Worm (Caenorhabditis elegans) whole organism, L2 larva: Measurements from ENCODE around the gene copg-1.

Experiments used
- C34F6.9 ChIP-seq: fragments of 150-350 bp; optimal IDR thresholded peaks from 2 replicates; lab custom pipeline; 2014; ENCODE audit warnings: missing biosample characterization, missing genetic modification characterization
- F13H6.1 ChIP-seq: sonication (generic microtip); optimal IDR thresholded peaks from 2 replicates; lab custom pipeline; 2016; ENCODE audit warnings: missing genetic modification characterization, missing compliant biosample characterization
- R02D3.7 ChIP-seq: fragments of 150-350 bp; optimal IDR thresholded peaks from 2 replicates; lab custom pipeline; 2014; ENCODE audit warnings: missing biosample characterization, missing genetic modification characterization
- Y55F3AM.14 ChIP-seq: fragments of 200-800 bp; sonication (Bioruptor generic); optimal IDR thresholded peaks from 2 replicates; lab custom pipeline; 2018; ENCODE audit warnings: mild to moderate bottlenecking, missing genetic modification characterization, missing compliant biosample characterization
- alr-1 ChIP-seq: fragments of 150-350 bp; optimal IDR thresholded peaks from 2 replicates; lab custom pipeline; 2014; ENCODE audit warnings: missing biosample characterization, missing genetic modification characterization
- aly-2 ChIP-seq: fragments of 150-350 bp; optimal IDR thresholded peaks from 2 replicates; lab custom pipeline; 2014; ENCODE audit warnings: missing biosample characterization, missing genetic modification characterization
- ama-1 ChIP-seq: fragments of 150-350 bp; optimal IDR thresholded peaks from 2 replicates; lab custom pipeline; 2018; ENCODE audit warnings: inconsistent platforms
- ceh-16 ChIP-seq: fragments of 150-350 bp; optimal IDR thresholded peaks from 2 replicates; lab custom pipeline; 2014; ENCODE audit warnings: missing biosample characterization, missing genetic modification characterization
- ceh-82 ChIP-seq: fragments of 150-350 bp; optimal IDR thresholded peaks from 2 replicates; lab custom pipeline; 2014; ENCODE audit warnings: missing biosample characterization, missing genetic modification characterization
- crh-2 ChIP-seq: sonication (generic microtip); optimal IDR thresholded peaks from 2 replicates; lab custom pipeline; 2017; ENCODE audit warnings: missing biosample characterization, missing genetic modification characterization
- dmd-4 ChIP-seq: sonication (generic microtip); optimal IDR thresholded peaks from 2 replicates; lab custom pipeline; 2017; ENCODE audit warnings: missing biosample characterization, missing genetic modification characterization
- egl-27 ChIP-seq: sonication (generic microtip); optimal IDR thresholded peaks from 3 replicates; lab custom pipeline; 2017; ENCODE audit warnings: missing biosample characterization, missing genetic modification reagents, missing genetic modification characterization
- elt-1 ChIP-seq: fragments of 150-350 bp; optimal IDR thresholded peaks from 2 replicates; lab custom pipeline; 2014; ENCODE audit warnings: missing biosample characterization, missing genetic modification characterization
- elt-3 ChIP-seq: sonication (generic microtip); optimal IDR thresholded peaks from 2 replicates; lab custom pipeline; 2017; ENCODE audit warnings: missing biosample characterization, missing genetic modification characterization
- fos-1 ChIP-seq: fragments of 150-350 bp; optimal IDR thresholded peaks from 2 replicates; lab custom pipeline; 2014; ENCODE audit warnings: missing biosample characterization, missing genetic modification characterization
- gmeb-1 ChIP-seq: fragments of 150-350 bp; optimal IDR thresholded peaks from 2 replicates; lab custom pipeline; 2014; ENCODE audit warnings: missing biosample characterization, missing genetic modification characterization
- lin-11 ChIP-seq: fragments of 150-350 bp; sonication (generic microtip); optimal IDR thresholded peaks from 2 replicates; lab custom pipeline; 2014; ENCODE audit warnings: missing biosample characterization, missing genetic modification characterization, inconsistent platforms, mixed read lengths
- lin-13 ChIP-seq: fragments of 150-350 bp; optimal IDR thresholded peaks from 2 replicates; lab custom pipeline; 2014; ENCODE audit warnings: missing biosample characterization, missing genetic modification reagents, missing genetic modification characterization
- lin-39 ChIP-seq: fragments of 150-350 bp; optimal IDR thresholded peaks from 2 replicates; lab custom pipeline; 2014; ENCODE audit warnings: missing biosample characterization, missing genetic modification reagents, missing genetic modification characterization
- lsy-2 ChIP-seq, 2 experiments: fragments of 150-350 bp in 1 of 2; sonication (generic microtip) in 1 of 2; optimal IDR thresholded peaks; 2 replicates each; lab custom pipeline; 2014 to 2017; ENCODE audit warnings: missing biosample characterization in 2 of 2, missing genetic modification characterization in 2 of 2
- mab-5 ChIP-seq: fragments of 150-350 bp; optimal IDR thresholded peaks from 2 replicates; lab custom pipeline; 2014; ENCODE audit warnings: missing biosample characterization, missing genetic modification characterization
- nhr-12 ChIP-seq: fragments of 150-350 bp; optimal IDR thresholded peaks from 2 replicates; lab custom pipeline; 2014; ENCODE audit warnings: missing biosample characterization, missing genetic modification characterization
- nhr-129 ChIP-seq: fragments of 150-350 bp; optimal IDR thresholded peaks from 2 replicates; lab custom pipeline; 2014; ENCODE audit warnings: missing biosample characterization, missing genetic modification characterization
- nhr-21 ChIP-seq: fragments of 150-350 bp; optimal IDR thresholded peaks from 2 replicates; lab custom pipeline; 2014; ENCODE audit warnings: missing biosample characterization, missing genetic modification characterization
- nhr-25 ChIP-seq: fragments of 150-350 bp; sonication (generic microtip); optimal IDR thresholded peaks from 3 replicates; lab custom pipeline; 2014; ENCODE audit warnings: missing biosample characterization, missing genetic modification characterization
- nhr-6 ChIP-seq: fragments of 150-350 bp; optimal IDR thresholded peaks from 2 replicates; lab custom pipeline; 2014; ENCODE audit warnings: missing biosample characterization, missing genetic modification characterization
- nhr-77 ChIP-seq: fragments of 150-350 bp; optimal IDR thresholded peaks from 2 replicates; lab custom pipeline; 2014; ENCODE audit warnings: missing biosample characterization, missing genetic modification characterization
- peb-1 ChIP-seq: fragments of 150-350 bp; optimal IDR thresholded peaks from 2 replicates; lab custom pipeline; 2014; ENCODE audit warnings: missing biosample characterization, missing genetic modification characterization
- sem-4 ChIP-seq: fragments of 150-350 bp; optimal IDR thresholded peaks from 2 replicates; lab custom pipeline; 2014; ENCODE audit warnings: missing biosample characterization, missing genetic modification reagents, missing genetic modification characterization
- skn-1 ChIP-seq: sonication (generic microtip); optimal IDR thresholded peaks from 2 replicates; lab custom pipeline; 2017; ENCODE audit warnings: missing biosample characterization, missing genetic modification characterization
- sma-3 ChIP-seq: sonication (generic microtip); optimal IDR thresholded peaks from 2 replicates; lab custom pipeline; 2016; ENCODE audit warnings: missing genetic modification reagents, missing genetic modification characterization, missing compliant biosample characterization
- snpc-4 ChIP-seq: fragments of 150-350 bp; optimal IDR thresholded peaks from 2 replicates; lab custom pipeline; 2014; ENCODE audit warnings: missing biosample characterization, missing genetic modification characterization
- unc-39 ChIP-seq: fragments of 150-350 bp; optimal IDR thresholded peaks from 2 replicates; lab custom pipeline; 2014; ENCODE audit warnings: missing biosample characterization, missing genetic modification characterization
- unc-55 ChIP-seq: fragments of 150-350 bp; sonication (generic microtip); optimal IDR thresholded peaks from 3 replicates; lab custom pipeline; 2014; ENCODE audit warnings: missing biosample characterization, missing genetic modification reagents, missing genetic modification characterization
- unc-62 ChIP-seq: fragments of 150-350 bp; optimal IDR thresholded peaks from 2 replicates; lab custom pipeline; 2014; ENCODE audit warnings: missing biosample characterization, missing genetic modification reagents, missing genetic modification characterization
- zag-1 ChIP-seq: fragments of 150-350 bp; optimal IDR thresholded peaks from 2 replicates; lab custom pipeline; 2014; ENCODE audit warnings: missing biosample characterization, missing genetic modification characterization
- ztf-1 ChIP-seq: fragments of 200-800 bp; sonication (Bioruptor generic); conservative IDR thresholded peaks from 2 replicates; pipeline ENCODE4 v1.3.6; 2022; ENCODE audit warnings: missing genetic modification characterization, missing compliant biosample characterization
- ztf-11 ChIP-seq: sonication (generic microtip); optimal IDR thresholded peaks from 2 replicates; lab custom pipeline; 2017; ENCODE audit warnings: missing biosample characterization, missing genetic modification characterization
- ztf-4 ChIP-seq: fragments of 150-350 bp; optimal IDR thresholded peaks from 2 replicates; lab custom pipeline; 2014; ENCODE audit warnings: missing biosample characterization, missing genetic modification characterization

Gene copg-1

ce11 chrIV:10143640-10144039 is 8.1 kb upstream of the copg-1 start, which contains the start of gene msp-38:
msp-38 (minus strand) TSS chrIV:10143740.
- no peak for TF ChIP-seq C34F6.9 (tag; lab: Kevin White, UChicago)

ce11 chrIV:10144487-10144886 is 7.3 kb upstream of the copg-1 start:
- TF ChIP-seq nhr-6 (tag; lab: Kevin White, UChicago) (no peak), lsy-2 (tag; optimal IDR thresholded peaks at IDR 0.05; lab: Kevin White, UChicago) (no peak), elt-1 (tag; lab: Kevin White, UChicago) (no peak), snpc-4 (tag; lab: Kevin White, UChicago) (no peak), skn-1 (tag; lab: Kevin White, UChicago) (peak; percentile 78)

ce11 chrIV:10144909-10145308 is 6.8 kb upstream of the copg-1 start:
- no peak for TF ChIP-seq unc-39
- TF ChIP-seq gmeb-1 (tag; lab: Kevin White, UChicago): no peak

ce11 chrIV:10146885-10147284 is 4.9 kb upstream of the copg-1 start, which contains the start of gene T14G10.8:
T14G10.8 (minus strand) TSS chrIV:10146985.
- TF ChIP-seq fos-1 (tag; lab: Kevin White, UChicago) (no peak), alr-1 (tag; lab: Kevin White, UChicago) (no peak), unc-62 (GFP tag; lab: Kevin White, UChicago) (no peak), lin-11 (tag; lab: Kevin White, UChicago) (no peak), peb-1 (tag; lab: Kevin White, UChicago) (no peak), nhr-129 (no peak), lin-13 (GFP tag; lab: Kevin White, UChicago) (no peak), crh-2 (tag; lab: Kevin White, UChicago) (no peak), lsy-2 (tag; optimal IDR thresholded peaks at IDR 0.05; lab: Kevin White, UChicago) (no peak), ama-1 (lab: Kevin White, UChicago) (no peak), R02D3.7 (tag; lab: Kevin White, UChicago) (no peak), nhr-6 (tag; lab: Kevin White, UChicago) (no peak), mab-5 (no peak), nhr-21 (no peak), nhr-12 (tag; lab: Kevin White, UChicago) (no peak), nhr-25 (tag; lab: Kevin White, UChicago) (no peak), nhr-77 (tag; lab: Kevin White, UChicago) (no peak)

- TF ChIP-seq C34F6.9 (tag; lab: Kevin White, UChicago) (no peak), elt-1 (tag; lab: Kevin White, UChicago) (no peak), unc-55 (GFP tag; lab: Kevin White, UChicago) (no peak), ztf-11 (tag; lab: Kevin White, UChicago) (no peak), sem-4 (tag; lab: Kevin White, UChicago) (no peak), R02D3.7 (tag; lab: Kevin White, UChicago) (no peak), lin-11 (tag; lab: Kevin White, UChicago) (no peak), ztf-4 (tag; lab: Kevin White, UChicago) (no peak), zag-1 (tag; lab: Kevin White, UChicago) (no peak), ceh-16 (tag; lab: Kevin White, UChicago) (no peak), dmd-4 (no peak)
Observed at ce11 chrIV:10148938-10149337, 2.8 kb upstream of the copg-1 start, which contains the start of gene pigs-1. pigs-1 (minus strand) TSS chrIV:10149038.

ce11 chrIV:10150552-10151004 is 1.2 kb upstream of the copg-1 start, which contains the start of gene tsp-12:
tsp-12 (minus strand) TSS chrIV:10150602.
- TF ChIP-seq F13H6.1 (tag; lab: Kevin White, UChicago): peak; percentile 51
- peak; percentile 23 for TF ChIP-seq lin-13 (GFP tag; lab: Kevin White, UChicago)
- no peak for TF ChIP-seq aly-2 (tag; lab: Kevin White, UChicago)
- peak; percentile 2 for TF ChIP-seq C34F6.9 (tag; lab: Kevin White, UChicago)

ce11 chrIV:10153479-10153878 is 1.7 kb downstream of the copg-1 start:
- TF ChIP-seq sma-3 (no peak), nhr-12 (tag; lab: Kevin White, UChicago) (no peak), mab-5 (no peak), ceh-82 (no peak), lin-39 (tag; lab: Kevin White, UChicago) (no peak), ztf-4 (tag; lab: Kevin White, UChicago) (no peak), zag-1 (tag; lab: Kevin White, UChicago) (no peak), Y55F3AM.14 (no peak), ztf-1 (GFP tag; lab: Robert Waterston, UW) (no peak), egl-27 (tag; lab: Kevin White, UChicago) (no peak), nhr-129 (no peak), nhr-25 (tag; lab: Kevin White, UChicago) (no peak), lin-13 (GFP tag; lab: Kevin White, UChicago) (no peak), nhr-21 (no peak), elt-3 (tag; lab: Kevin White, UChicago) (no peak), unc-55 (GFP tag; lab: Kevin White, UChicago) (no peak), ceh-16 (tag; lab: Kevin White, UChicago) (no peak), alr-1 (tag; lab: Kevin White, UChicago) (no peak), snpc-4 (tag; lab: Kevin White, UChicago) (no peak)
